Worm (Caenorhabditis elegans): ENCODE data around the gene thn-6.

thn-6 gene

ce11 chrIV:5266474-5266873 lies 37.8 kb downstream of the thn-6 start, which contains the start of gene F36H12.5:
F36H12.5 (plus strand) TSS chrIV:5266774.
- TF ChIP-seq elt-1 (tag; optimal IDR thresholded peaks at IDR 0.05) (no peak), lin-39 (tag; optimal IDR thresholded peaks at IDR 0.05) (no peak), peb-1 (tag; optimal IDR thresholded peaks at IDR 0.05) (no peak), unc-39 (tag; optimal IDR thresholded peaks at IDR 0.05) (no peak), unc-55 (GFP tag; optimal IDR thresholded peaks at IDR 0.05) (no peak), mab-5 (tag; optimal IDR thresholded peaks at IDR 0.05) (no peak), nhr-25 (tag; optimal IDR thresholded peaks at IDR 0.05) (no peak), nhr-77 (tag; optimal IDR thresholded peaks at IDR 0.05) (no peak), lin-11 (tag; optimal IDR thresholded peaks at IDR 0.05) (no peak)

- TF ChIP-seq gmeb-1 (tag; optimal IDR thresholded peaks at IDR 0.05) (no peak), elt-1 (tag; optimal IDR thresholded peaks at IDR 0.05) (no peak), ceh-16 (tag; optimal IDR thresholded peaks at IDR 0.05) (no peak), lin-13 (GFP tag; optimal IDR thresholded peaks at IDR 0.05) (no peak), unc-62 (GFP tag; optimal IDR thresholded peaks at IDR 0.05) (no peak), ama-1 (optimal IDR thresholded peaks at IDR 0.05) (no peak), nhr-23 (tag; optimal IDR thresholded peaks at IDR 0.05) (no peak), nhr-10 (tag; optimal IDR thresholded peaks at IDR 0.05) (no peak), ztf-11 (tag; optimal IDR thresholded peaks at IDR 0.05) (no peak), zag-1 (tag; optimal IDR thresholded peaks at IDR 0.05) (no peak), sma-9 (GFP tag; optimal IDR thresholded peaks at IDR 0.05) (no peak), sma-9 (tag; optimal IDR thresholded peaks at IDR 0.05) (no peak), dmd-4 (tag; optimal IDR thresholded peaks at IDR 0.05) (no peak), aly-2 (tag; optimal IDR thresholded peaks at IDR 0.05) (no peak), egl-27 (tag; optimal IDR thresholded peaks at IDR 0.05) (no peak)
These were observed 40.1 kb downstream of the thn-6 start, which contains the start of gene F36H12.4 for ce11 chrIV:5268803-5269202. F36H12.4 (plus strand) TSS chrIV:5269103.

ce11 chrIV:5272518-5272917 lies 43.8 kb downstream of the thn-6 start, which contains the start of gene F36H12.3:
F36H12.3 (plus strand) TSS chrIV:5272818.
- no peak for TF ChIP-seq fos-1 (tag; optimal IDR thresholded peaks at IDR 0.05)
- TF ChIP-seq aly-2 (tag; optimal IDR thresholded peaks at IDR 0.05) = no peak
- no peak for TF ChIP-seq blmp-1 (tag; optimal IDR thresholded peaks at IDR 0.05; ENCODE audit: insufficient read depth)
- no peak for TF ChIP-seq gmeb-1 (tag; optimal IDR thresholded peaks at IDR 0.05)
- TF ChIP-seq nhr-11 (tag; optimal IDR thresholded peaks at IDR 0.05) = no peak
- TF ChIP-seq nhr-237 (tag; optimal IDR thresholded peaks at IDR 0.05) = no peak
- no peak for TF ChIP-seq lin-39 (tag; optimal IDR thresholded peaks at IDR 0.05)
- TF ChIP-seq nhr-6 (tag; optimal IDR thresholded peaks at IDR 0.05) = no peak
- no peak for TF ChIP-seq ceh-16 (tag; optimal IDR thresholded peaks at IDR 0.05)
- TF ChIP-seq alr-1 (tag; optimal IDR thresholded peaks at IDR 0.05) = no peak
- no peak for TF ChIP-seq nhr-129 (tag; optimal IDR thresholded peaks at IDR 0.05)
- TF ChIP-seq mbf-1 (tag; optimal IDR thresholded peaks at IDR 0.05) = no peak
- TF ChIP-seq ZK546.5 (tag; optimal IDR thresholded peaks at IDR 0.05) = no peak
- no peak for TF ChIP-seq nhr-21 (tag; optimal IDR thresholded peaks at IDR 0.05)
- TF ChIP-seq egl-27 (tag; optimal IDR thresholded peaks at IDR 0.05) = no peak
- TF ChIP-seq sma-9 (GFP tag; optimal IDR thresholded peaks at IDR 0.05) = no peak
- TF ChIP-seq sma-9 (tag; optimal IDR thresholded peaks at IDR 0.05) = no peak
- no peak for TF ChIP-seq snpc-4 (tag; optimal IDR thresholded peaks at IDR 0.05)

ce11 chrIV:5273385-5273784 lies 44.7 kb downstream of the thn-6 start:
- TF ChIP-seq gmeb-1 (tag; optimal IDR thresholded peaks at IDR 0.05) (no peak), sem-4 (tag; optimal IDR thresholded peaks at IDR 0.05) (no peak), zag-1 (tag; optimal IDR thresholded peaks at IDR 0.05) (no peak), mab-5 (tag; optimal IDR thresholded peaks at IDR 0.05) (no peak), C34F6.9 (tag; optimal IDR thresholded peaks at IDR 0.05) (no peak), Y55F3AM.14 (GFP tag; optimal IDR thresholded peaks at IDR 0.05) (no peak), nhr-237 (tag; optimal IDR thresholded peaks at IDR 0.05) (no peak), nhr-6 (tag; optimal IDR thresholded peaks at IDR 0.05) (no peak)

ce11 chrIV:5274123-5274581 lies 45.4 kb downstream of the thn-6 start, which contains the start of gene slfl-4:
slfl-4 (plus strand) TSS chrIV:5274531.
- TF ChIP-seq lin-11 (tag; optimal IDR thresholded peaks at IDR 0.05) = no peak
- TF ChIP-seq mab-5 (tag; optimal IDR thresholded peaks at IDR 0.05) = no peak
- no peak for TF ChIP-seq egl-27 (tag; optimal IDR thresholded peaks at IDR 0.05)
- TF ChIP-seq elt-1 (tag; optimal IDR thresholded peaks at IDR 0.05) = no peak
- no peak for TF ChIP-seq elt-3 (tag; optimal IDR thresholded peaks at IDR 0.05)
- TF ChIP-seq snpc-4 (tag; optimal IDR thresholded peaks at IDR 0.05) = no peak
- TF ChIP-seq nhr-129 (tag; optimal IDR thresholded peaks at IDR 0.05) = no peak
- no peak for TF ChIP-seq lin-39 (tag; optimal IDR thresholded peaks at IDR 0.05)
- TF ChIP-seq unc-39 (tag; optimal IDR thresholded peaks at IDR 0.05) = no peak
- TF ChIP-seq peb-1 (tag; optimal IDR thresholded peaks at IDR 0.05) = no peak
- no peak for TF ChIP-seq sma-9 (GFP tag; optimal IDR thresholded peaks at IDR 0.05)
- no peak for TF ChIP-seq sma-9 (tag; optimal IDR thresholded peaks at IDR 0.05)
- TF ChIP-seq R02D3.7 (tag; optimal IDR thresholded peaks at IDR 0.05) = no peak
- no peak for TF ChIP-seq nhr-10 (tag; optimal IDR thresholded peaks at IDR 0.05)
- TF ChIP-seq Y55F3AM.14 (GFP tag; optimal IDR thresholded peaks at IDR 0.05) = no peak
